Worm (Caenorhabditis elegans) whole organism, L4 larva: ENCODE measurements around the gene F41H8.2.

Experiments
- hif-1 ChIP-seq, 2 experiments: sonication (generic microtip); optimal IDR thresholded peaks; 2 replicates each; lab custom pipeline; 2016 to 2017; ENCODE audit warnings: missing compliant biosample characterization in 2 of 2, missing genetic modification characterization in 2 of 2, missing genetic modification reagents in 2 of 2, missing genotype in 2 of 2, mild to moderate bottlenecking in 1 of 2
- mep-1 ChIP-seq: fragments of 150-350 bp; sonication (generic microtip); optimal IDR thresholded peaks from 3 replicates; lab custom pipeline; 2014; ENCODE audit warnings: missing biosample characterization, missing genetic modification characterization

- no peak for TF ChIP-seq hif-1 (tag; optimal IDR thresholded peaks at IDR 0.05; lab: Kevin White, UChicago)
- no peak for TF ChIP-seq mep-1 (tag; lab: Kevin White, UChicago)
These were observed 21.7 kb upstream of the F41H8.2 start, which contains the start of gene nhr-270 for ce11 chrV:804485-804884.
